Worm (Caenorhabditis elegans) whole organism, young adult: Measurements from ENCODE around the gene fipr-18.
A peak's percentile ranks its signal among the peaks of the same experiment; 100 is the strongest.

ENCODE experiments used
- B0035.1 ChIP-seq: sonication (generic microtip); optimal IDR thresholded peaks from 2 replicates; lab custom pipeline; 2016; ENCODE audit warnings: missing genetic modification characterization, mild to moderate bottlenecking, missing compliant biosample characterization, missing genotype, missing genetic modification reagents
- B0261.1 ChIP-seq: sonication (generic microtip); optimal IDR thresholded peaks from 2 replicates; lab custom pipeline; 2016; ENCODE audit warnings: mild to moderate bottlenecking, missing genetic modification characterization, moderate library complexity, missing compliant biosample characterization
- C06A6.2 ChIP-seq: fragments of 200-800 bp; sonication (Bioruptor generic); conservative IDR thresholded peaks from 2 replicates; pipeline ENCODE4 v1.3.6; 2022; ENCODE audit warnings: missing genetic modification characterization, missing compliant biosample characterization
- F22D6.2 ChIP-seq: sonication (generic microtip); optimal IDR thresholded peaks from 2 replicates; lab custom pipeline; 2016; ENCODE audit warnings: mild to moderate bottlenecking, missing genetic modification characterization, missing compliant biosample characterization
- F49E8.2 ChIP-seq: sonication (generic microtip); optimal IDR thresholded peaks from 3 replicates; lab custom pipeline; 2017; ENCODE audit warnings: missing genetic modification characterization, mild to moderate bottlenecking, missing compliant biosample characterization, antibody characterized with exemption, moderate library complexity; ENCODE audit not compliant: insufficient read depth
- F57A8.1 ChIP-seq: fragments of 200-800 bp; sonication (Bioruptor generic); optimal IDR thresholded peaks from 2 replicates; lab custom pipeline; 2018; ENCODE audit warnings: mild to moderate bottlenecking, missing genetic modification characterization, moderate library complexity, missing compliant biosample characterization
- K11D2.4 ChIP-seq: fragments of 200-800 bp; sonication (Bioruptor generic); IDR thresholded peaks from 2 replicates; pipeline ENCODE4 v1.3.6; 2022; ENCODE audit warnings: missing genetic modification reagents, missing genetic modification characterization, missing compliant biosample characterization
- T07F8.4 ChIP-seq: sonication (generic microtip); optimal IDR thresholded peaks from 2 replicates; lab custom pipeline; 2016; ENCODE audit warnings: mild to moderate bottlenecking, missing genetic modification characterization, moderate library complexity, missing compliant biosample characterization
- Y53F4B.3 ChIP-seq: fragments of 200-800 bp; sonication (Bioruptor generic); IDR thresholded peaks from 2 replicates; pipeline ENCODE4 v1.3.6; 2022; ENCODE audit warnings: missing genetic modification reagents, missing genetic modification characterization, missing compliant biosample characterization
- Y56A3A.18 ChIP-seq: fragments of 200-800 bp; sonication (Bioruptor generic); IDR thresholded peaks from 2 replicates; pipeline ENCODE4 v1.3.6; 2022; ENCODE audit warnings: missing genetic modification reagents, missing genetic modification characterization, missing compliant biosample characterization
- aptf-2 ChIP-seq: fragments of 200-800 bp; sonication (Bioruptor generic); conservative IDR thresholded peaks from 2 replicates; pipeline ENCODE4 v1.3.6; 2022; ENCODE audit warnings: missing genetic modification reagents, missing genetic modification characterization, missing compliant biosample characterization
- atf-7 ChIP-seq: sonication (generic microtip); optimal IDR thresholded peaks from 2 replicates; lab custom pipeline; 2017; ENCODE audit warnings: mild to moderate bottlenecking, missing genetic modification characterization, missing compliant biosample characterization
- attf-3 ChIP-seq: fragments of 200-800 bp; sonication (Bioruptor generic); conservative IDR thresholded peaks from 2 replicates; pipeline ENCODE4 v1.3.6; 2022; ENCODE audit warnings: missing genetic modification reagents, missing genetic modification characterization, missing compliant biosample characterization
- bed-2 ChIP-seq: fragments of 200-800 bp; sonication (Bioruptor generic); IDR thresholded peaks from 2 replicates; pipeline ENCODE4 v1.3.6; 2022; ENCODE audit warnings: missing genetic modification reagents, missing genetic modification characterization, missing compliant biosample characterization
- cebp-1 ChIP-seq, 2 experiments: fragments of 200-800 bp in 1 of 2; sonication (Bioruptor generic) in 1 of 2; sonication (generic microtip) in 1 of 2; IDR thresholded peaks in 1 of 2; optimal IDR thresholded peaks in 1 of 2; 2 replicates each; pipeline versions ENCODE4 v1.3.6 to Lab custom; 2017 to 2022; ENCODE audit warnings: missing compliant biosample characterization in 2 of 2, missing genetic modification characterization in 2 of 2, mild to moderate bottlenecking in 1 of 2, missing genetic modification reagents in 1 of 2, moderate library complexity in 1 of 2
- ceh-40 ChIP-seq: fragments of 200-800 bp; sonication (Bioruptor generic); IDR thresholded peaks from 2 replicates; pipeline ENCODE4 v1.3.6; 2022; ENCODE audit warnings: missing genetic modification characterization, missing compliant biosample characterization
- ceh-91 ChIP-seq: fragments of 200-800 bp; sonication (Bioruptor generic); IDR thresholded peaks from 2 replicates; pipeline ENCODE4 v1.3.6; 2022; ENCODE audit warnings: missing genetic modification reagents, missing genetic modification characterization, missing compliant biosample characterization
- die-1 ChIP-seq: sonication (generic microtip); optimal IDR thresholded peaks from 2 replicates; lab custom pipeline; 2016; ENCODE audit warnings: missing genotype, mild to moderate bottlenecking, missing genetic modification characterization, missing compliant biosample characterization
- dox-1 ChIP-seq: fragments of 200-800 bp; sonication (Bioruptor generic); IDR thresholded peaks from 2 replicates; pipeline ENCODE4 v1.3.6; 2022; ENCODE audit warnings: missing genetic modification reagents, missing genetic modification characterization, missing compliant biosample characterization
- dpl-1 ChIP-seq: fragments of 150-350 bp; optimal IDR thresholded peaks from 2 replicates; lab custom pipeline; 2014; ENCODE audit warnings: missing biosample characterization, missing genetic modification reagents, missing genetic modification characterization
- egl-44 ChIP-seq: fragments of 200-800 bp; sonication (Bioruptor generic); IDR thresholded peaks from 2 replicates; pipeline ENCODE4 v1.3.6; 2022; ENCODE audit warnings: missing genetic modification reagents, missing genetic modification characterization, missing compliant biosample characterization
- egrh-3 ChIP-seq: fragments of 200-800 bp; sonication (Bioruptor generic); IDR thresholded peaks from 2 replicates; pipeline ENCODE4 v1.3.6; 2022; ENCODE audit warnings: missing genetic modification reagents, missing genetic modification characterization, missing compliant biosample characterization
- ekl-4 ChIP-seq: fragments of 200-800 bp; sonication (Bioruptor generic); IDR thresholded peaks from 2 replicates; pipeline ENCODE4 v1.3.6; 2022; ENCODE audit warnings: missing genetic modification reagents, missing genetic modification characterization, missing compliant biosample characterization
- ets-4 ChIP-seq: fragments of 200-800 bp; sonication (Bioruptor generic); optimal IDR thresholded peaks from 2 replicates; lab custom pipeline; 2018; ENCODE audit warnings: mild to moderate bottlenecking, missing genetic modification characterization, missing compliant biosample characterization
- gei-17 ChIP-seq: fragments of 200-800 bp; sonication (Bioruptor generic); optimal IDR thresholded peaks from 2 replicates; lab custom pipeline; 2018; ENCODE audit warnings: mild to moderate bottlenecking, missing genetic modification characterization, missing compliant biosample characterization
- hlh-12 ChIP-seq: sonication (generic microtip); optimal IDR thresholded peaks from 2 replicates; lab custom pipeline; 2016; ENCODE audit warnings: missing genetic modification characterization, missing compliant biosample characterization
- hrde-1 ChIP-seq: sonication (generic microtip); optimal IDR thresholded peaks from 2 replicates; lab custom pipeline; 2016; ENCODE audit warnings: missing genetic modification characterization, mild to moderate bottlenecking, missing compliant biosample characterization, moderate library complexity, missing genotype, missing genetic modification reagents, borderline replicate concordance
- hsf-1 ChIP-seq: fragments of 200-800 bp; sonication (Bioruptor generic); IDR thresholded peaks from 2 replicates; pipeline ENCODE4 v1.3.6; 2022; ENCODE audit warnings: missing genetic modification reagents, missing genetic modification characterization, missing compliant biosample characterization
- let-526 ChIP-seq: fragments of 200-800 bp; sonication (Bioruptor generic); IDR thresholded peaks from 2 replicates; pipeline ENCODE4 v1.3.6; 2022; ENCODE audit warnings: missing genetic modification reagents, missing genetic modification characterization, missing compliant biosample characterization
- lin-35 ChIP-seq, 3 experiments: fragments of 150-350 bp in 2 of 3; sonication (generic microtip) in 1 of 3; optimal IDR thresholded peaks; 2 replicates each; lab custom pipeline; 2014 to 2018; ENCODE audit warnings: missing biosample characterization in 3 of 3, missing genetic modification characterization in 3 of 3, missing genetic modification reagents in 3 of 3
- lin-54 ChIP-seq: fragments of 200-800 bp; sonication (Bioruptor generic); optimal IDR thresholded peaks from 2 replicates; lab custom pipeline; 2018; ENCODE audit warnings: mild to moderate bottlenecking, missing genetic modification characterization, missing compliant biosample characterization
- lir-1 ChIP-seq: fragments of 200-800 bp; sonication (Bioruptor generic); conservative IDR thresholded peaks from 2 replicates; pipeline ENCODE4 v1.3.6; 2022; ENCODE audit warnings: missing genetic modification reagents, missing genetic modification characterization, missing compliant biosample characterization
- lsl-1 ChIP-seq: fragments of 200-800 bp; sonication (Bioruptor generic); optimal IDR thresholded peaks from 2 replicates; lab custom pipeline; 2018; ENCODE audit warnings: mild to moderate bottlenecking, missing genetic modification characterization, moderate library complexity, missing compliant biosample characterization
- madf-10 ChIP-seq: sonication (generic microtip); optimal IDR thresholded peaks from 2 replicates; lab custom pipeline; 2016; ENCODE audit warnings: mild to moderate bottlenecking, missing genetic modification characterization, missing compliant biosample characterization
- mxl-1 ChIP-seq: sonication (generic microtip); optimal IDR thresholded peaks from 2 replicates; lab custom pipeline; 2016; ENCODE audit warnings: missing genetic modification characterization, missing compliant biosample characterization
- nfya-1 ChIP-seq: sonication (generic microtip); optimal IDR thresholded peaks from 2 replicates; lab custom pipeline; 2017; ENCODE audit warnings: antibody characterized with exemption, missing compliant biosample characterization, missing genetic modification characterization, borderline replicate concordance; ENCODE audit not compliant: insufficient read depth
- nfya-2 ChIP-seq: fragments of 200-800 bp; sonication (Bioruptor generic); IDR thresholded peaks from 2 replicates; pipeline ENCODE4 v1.3.6; 2022; ENCODE audit warnings: missing genetic modification reagents, missing genetic modification characterization, missing compliant biosample characterization
- nhr-80 ChIP-seq: sonication (generic microtip); optimal IDR thresholded peaks from 2 replicates; lab custom pipeline; 2016; ENCODE audit warnings: missing genetic modification characterization, missing compliant biosample characterization
- nhr-90 ChIP-seq: sonication (generic microtip); optimal IDR thresholded peaks from 2 replicates; lab custom pipeline; 2016; ENCODE audit warnings: missing genotype, mild to moderate bottlenecking, missing genetic modification characterization, missing compliant biosample characterization
- pha-4 ChIP-seq: fragments of 150-350 bp; sonication (generic microtip); optimal IDR thresholded peaks from 2 replicates; lab custom pipeline; 2014; ENCODE audit warnings: missing biosample characterization, missing genetic modification reagents, missing genetic modification characterization
- rec-8 ChIP-seq, 2 experiments: sonication (generic microtip); optimal IDR thresholded peaks; 2 replicates each; lab custom pipeline; 2016; ENCODE audit warnings: mild to moderate bottlenecking in 2 of 2, missing genetic modification characterization in 2 of 2, missing genetic modification reagents in 2 of 2, missing genotype in 2 of 2, missing biosample characterization in 1 of 2, missing compliant biosample characterization in 1 of 2, moderate library complexity in 1 of 2
- repo-1 ChIP-seq: sonication (generic microtip); optimal IDR thresholded peaks from 2 replicates; lab custom pipeline; 2017; ENCODE audit warnings: mild to moderate bottlenecking, missing genetic modification characterization, missing compliant biosample characterization
- sea-2 ChIP-seq: fragments of 200-800 bp; sonication (Bioruptor generic); IDR thresholded peaks from 2 replicates; pipeline ENCODE4 v1.3.6; 2022; ENCODE audit warnings: missing genetic modification characterization, missing compliant biosample characterization
- somi-1 ChIP-seq: fragments of 200-800 bp; sonication (Bioruptor generic); optimal IDR thresholded peaks from 2 replicates; lab custom pipeline; 2018; ENCODE audit warnings: mild to moderate bottlenecking, missing genetic modification characterization, missing compliant biosample characterization
- tlf-1 ChIP-seq: fragments of 200-800 bp; sonication (Bioruptor generic); optimal IDR thresholded peaks from 2 replicates; lab custom pipeline; 2018; ENCODE audit warnings: mild to moderate bottlenecking, missing genetic modification characterization, missing compliant biosample characterization
- ztf-18 ChIP-seq: sonication (generic microtip); optimal IDR thresholded peaks from 2 replicates; lab custom pipeline; 2016; ENCODE audit warnings: missing genotype, mild to moderate bottlenecking, missing genetic modification characterization, missing compliant biosample characterization
- ztf-22 ChIP-seq: fragments of 200-800 bp; sonication (Bioruptor generic); optimal IDR thresholded peaks from 2 replicates; lab custom pipeline; 2018; ENCODE audit warnings: mild to moderate bottlenecking, missing genetic modification characterization, moderate library complexity, missing compliant biosample characterization
- ztf-26 ChIP-seq: sonication (generic microtip); optimal IDR thresholded peaks from 2 replicates; lab custom pipeline; 2017; ENCODE audit warnings: missing genetic modification characterization, missing compliant biosample characterization

The fipr-18 gene

DNA sequence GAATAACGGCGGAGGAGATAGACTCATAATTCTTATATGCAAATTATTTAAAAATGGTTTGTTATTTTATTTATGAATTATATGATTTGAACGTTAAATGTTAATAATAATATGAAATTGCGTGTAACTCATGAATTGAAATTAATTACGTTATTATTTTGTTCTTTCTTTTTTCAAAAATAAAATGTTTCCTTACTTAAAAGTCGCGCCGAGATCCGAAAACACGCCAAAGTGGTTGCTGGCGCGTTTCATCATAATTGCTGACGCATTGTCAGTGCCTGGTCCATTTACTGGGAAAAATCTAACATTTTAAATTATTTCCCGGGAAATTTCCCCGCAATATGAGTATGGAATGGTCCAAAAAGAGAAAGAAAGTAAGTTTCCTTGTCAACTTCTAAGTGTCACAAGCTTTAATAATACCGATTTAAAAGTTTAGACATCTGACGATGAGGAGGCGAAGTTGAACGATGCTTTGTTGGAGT, 40.3 kb downstream of the fipr-18 start, which contains the start of the genes C07H6.9 and sap-140 (continued):
- peak; percentile 53 for TF ChIP-seq ceh-91 (GFP tag; lab: Robert Waterston, UW)
- TF ChIP-seq madf-10 (tag; lab: Kevin White, UChicago), result no peak
- TF ChIP-seq T07F8.4 (tag; lab: Kevin White, UChicago), result no peak
- TF ChIP-seq lin-35 (GFP tag; optimal IDR thresholded peaks at IDR 0.05; lab: Kevin White, UChicago), result peak in 2 of 3 experiments; percentile 84 to 92
- peak; percentile 62; the same call in 1 of the 2 replicates for TF ChIP-seq ekl-4 (GFP tag; lab: Robert Waterston, UW)
- TF ChIP-seq ztf-18, result peak; percentile 95
- no peak for TF ChIP-seq ztf-22
- TF ChIP-seq ztf-26 (tag; lab: Kevin White, UChicago), result no peak
- TF ChIP-seq attf-3 (GFP tag; lab: Robert Waterston, UW), result no peak
- no peak for TF ChIP-seq mxl-1
- no peak for TF ChIP-seq B0261.1 (tag; lab: Kevin White, UChicago)
- no peak for TF ChIP-seq nfya-2 (GFP tag; lab: Robert Waterston, UW)
- no peak for TF ChIP-seq nhr-90
- no peak for TF ChIP-seq egrh-3 (GFP tag; lab: Robert Waterston, UW)
- TF ChIP-seq F22D6.2 (tag; lab: Kevin White, UChicago), result no peak
- TF ChIP-seq pha-4 (tag; lab: Kevin White, UChicago), result no peak
- peak; percentile 1 for TF ChIP-seq atf-7 (tag; lab: Kevin White, UChicago)
- no peak for TF ChIP-seq ceh-40 (GFP tag; lab: Robert Waterston, UW)
- TF ChIP-seq aptf-2 (GFP tag; lab: Robert Waterston, UW), result no peak
- TF ChIP-seq dpl-1 (GFP tag; lab: Kevin White, UChicago), result peak; percentile 96
- TF ChIP-seq nhr-80 (tag; lab: Kevin White, UChicago), result peak; percentile 10
- no peak for TF ChIP-seq sea-2 (GFP tag; lab: Robert Waterston, UW)
- no peak for TF ChIP-seq lir-1 (GFP tag; lab: Robert Waterston, UW)
- TF ChIP-seq F49E8.2 (tag; lab: Kevin White, UChicago), result no peak
- TF ChIP-seq gei-17 (GFP tag; lab: Kevin White, UChicago), result no peak
- peak; percentile 90 for TF ChIP-seq lin-54 (GFP tag; lab: Kevin White, UChicago)
- TF ChIP-seq cebp-1 (GFP tag; IDR thresholded peaks at IDR 0.05; lab: Robert Waterston, UW), result no peak
- TF ChIP-seq cebp-1 (tag; optimal IDR thresholded peaks at IDR 0.05; lab: Kevin White, UChicago), result peak; percentile 75
- peak; percentile 65 for TF ChIP-seq lsl-1
- TF ChIP-seq Y56A3A.18, result no peak
- no peak for TF ChIP-seq bed-2 (GFP tag; lab: Robert Waterston, UW)
- TF ChIP-seq hrde-1 (tag; lab: Kevin White, UChicago), result no peak
- no peak for TF ChIP-seq egl-44
- peak; percentile 22 for TF ChIP-seq repo-1
- peak; percentile 83 for TF ChIP-seq dox-1 (GFP tag; lab: Robert Waterston, UW)
- no peak for TF ChIP-seq C06A6.2 (GFP tag; lab: Robert Waterston, UW)
- peak; percentile 62 for TF ChIP-seq tlf-1 (GFP tag; lab: Kevin White, UChicago)
- TF ChIP-seq somi-1 (GFP tag; lab: Kevin White, UChicago), result no peak
- no peak for TF ChIP-seq hsf-1 (GFP tag; lab: Robert Waterston, UW)
- TF ChIP-seq hlh-12 (tag; lab: Kevin White, UChicago), result no peak
- no peak for TF ChIP-seq nfya-1 (tag; lab: Kevin White, UChicago)
- no peak for TF ChIP-seq B0035.1 (tag; lab: Kevin White, UChicago)
- TF ChIP-seq rec-8 (tag; optimal IDR thresholded peaks at IDR 0.05; lab: Kevin White, UChicago), result no peak
- peak; percentile 11; the same call in 1 of the 2 replicates for TF ChIP-seq K11D2.4 (GFP tag; lab: Robert Waterston, UW)
- TF ChIP-seq Y53F4B.3 (GFP tag; lab: Robert Waterston, UW), result no peak
- TF ChIP-seq die-1 (tag; lab: Kevin White, UChicago), result no peak
- TF ChIP-seq F57A8.1 (GFP tag; lab: Kevin White, UChicago), result no peak
- TF ChIP-seq let-526 (GFP tag; lab: Robert Waterston, UW), result no peak
- no peak for TF ChIP-seq ets-4 (GFP tag; lab: Kevin White, UChicago)
